Worm (Caenorhabditis elegans): Measurements from ENCODE around the gene mes-2.

mes-2 gene

ce11 chrII:14413709-14414108 is 29.9 kb downstream of the mes-2 start:
- TF ChIP-seq ref-1 (GFP tag; conservative IDR thresholded peaks at IDR 0.05) (no peak), ztf-23 (GFP tag; IDR thresholded peaks at IDR 0.05) (no peak)

DNA sequence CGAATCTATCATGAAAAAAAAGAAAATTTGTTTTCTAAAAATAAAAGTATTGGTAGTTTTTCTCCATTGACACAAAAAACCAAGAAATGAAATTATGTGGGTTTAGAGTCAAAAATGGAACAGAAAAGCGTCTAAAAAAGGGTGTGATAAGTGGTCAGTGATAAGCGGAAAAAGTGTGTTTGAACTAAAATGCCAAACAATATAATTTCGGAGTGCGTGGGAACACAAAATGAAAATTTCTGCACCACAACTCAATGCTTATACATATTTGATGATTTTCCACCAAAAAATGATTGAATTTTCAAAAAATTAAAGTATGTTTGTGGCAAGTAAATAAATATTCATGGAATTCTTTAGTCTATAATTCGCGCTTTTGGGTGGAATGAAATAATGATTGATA is 31.7 kb downstream of the mes-2 start:
- TF ChIP-seq cog-1 (tag; optimal IDR thresholded peaks at IDR 0.05) (no peak), ref-1 (GFP tag; conservative IDR thresholded peaks at IDR 0.05) (no peak), klf-2 (GFP tag; conservative IDR thresholded peaks at IDR 0.05) (no peak), tab-1 (GFP tag; IDR thresholded peaks at IDR 0.05) (no peak), med-1 (GFP tag; optimal IDR thresholded peaks at IDR 0.05; ENCODE audit: insufficient read depth) (no peak), ztf-23 (GFP tag; IDR thresholded peaks at IDR 0.05) (no peak), ztf-29 (GFP tag; IDR thresholded peaks at IDR 0.05) (no peak), flt-1 (GFP tag; IDR thresholded peaks at IDR 0.05) (no peak)

DNA sequence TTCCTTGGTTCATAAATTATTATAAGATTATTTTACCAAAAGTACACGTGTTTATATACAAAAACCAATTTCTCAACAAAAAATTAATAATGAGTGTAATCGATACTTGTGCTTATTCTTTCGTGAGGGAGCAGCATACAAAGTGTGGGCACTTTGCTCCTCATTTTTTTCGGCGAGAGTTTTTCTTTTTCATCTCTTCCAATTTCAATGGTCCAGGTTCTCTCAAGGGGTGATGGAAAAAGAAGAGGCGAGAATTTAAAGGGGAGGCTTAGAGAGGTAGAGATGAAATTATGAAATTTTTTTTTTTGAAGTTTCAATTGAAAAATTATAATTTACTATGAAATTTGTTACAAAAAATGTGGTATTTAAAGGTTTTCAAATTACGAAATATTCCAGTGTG is 33.2 kb downstream of the mes-2 start:
- TF ChIP-seq tab-1 (GFP tag; IDR thresholded peaks at IDR 0.05) (no peak), ztf-23 (GFP tag; IDR thresholded peaks at IDR 0.05) (no peak), flt-1 (GFP tag; IDR thresholded peaks at IDR 0.05) (no peak), ztf-29 (GFP tag; IDR thresholded peaks at IDR 0.05) (no peak), med-1 (GFP tag; optimal IDR thresholded peaks at IDR 0.05; ENCODE audit: insufficient read depth) (no peak), klf-2 (GFP tag; conservative IDR thresholded peaks at IDR 0.05) (no peak)

DNA sequence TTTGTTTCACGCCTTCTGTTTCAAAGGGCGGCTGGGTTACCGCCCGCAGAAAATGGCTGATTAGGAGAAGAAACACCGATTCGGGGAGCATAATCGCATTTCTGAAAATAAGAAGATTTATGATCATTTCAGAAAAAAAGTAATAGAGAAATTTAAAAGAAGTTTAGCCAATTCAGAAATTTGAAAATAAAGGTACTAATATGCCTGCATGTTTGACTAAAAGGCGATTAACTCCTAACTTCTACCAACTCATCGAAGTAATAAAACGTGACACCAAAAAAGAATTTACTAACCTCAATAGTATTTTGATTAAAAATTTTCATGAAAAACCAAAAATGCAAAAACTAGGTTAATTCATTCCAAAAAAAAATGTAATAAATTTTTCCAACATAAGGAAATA is 41.0 kb downstream of the mes-2 start, which contains the start of gene plx-2:
Gene plx-2, minus strand, starts transcription at position 101 of the 400 bp plus-strand sequence.
- TF ChIP-seq ztf-29 (GFP tag; IDR thresholded peaks at IDR 0.05) (no peak), ref-1 (GFP tag; conservative IDR thresholded peaks at IDR 0.05) (no peak), med-1 (GFP tag; optimal IDR thresholded peaks at IDR 0.05; ENCODE audit: insufficient read depth) (no peak), klf-2 (GFP tag; conservative IDR thresholded peaks at IDR 0.05) (no peak), ztf-23 (GFP tag; IDR thresholded peaks at IDR 0.05) (no peak), tab-1 (GFP tag; IDR thresholded peaks at IDR 0.05) (no peak), flt-1 (GFP tag; IDR thresholded peaks at IDR 0.05) (no peak), T22C8.4 (GFP tag; IDR thresholded peaks at IDR 0.05) (no peak), cog-1 (tag; optimal IDR thresholded peaks at IDR 0.05) (no peak)

DNA sequence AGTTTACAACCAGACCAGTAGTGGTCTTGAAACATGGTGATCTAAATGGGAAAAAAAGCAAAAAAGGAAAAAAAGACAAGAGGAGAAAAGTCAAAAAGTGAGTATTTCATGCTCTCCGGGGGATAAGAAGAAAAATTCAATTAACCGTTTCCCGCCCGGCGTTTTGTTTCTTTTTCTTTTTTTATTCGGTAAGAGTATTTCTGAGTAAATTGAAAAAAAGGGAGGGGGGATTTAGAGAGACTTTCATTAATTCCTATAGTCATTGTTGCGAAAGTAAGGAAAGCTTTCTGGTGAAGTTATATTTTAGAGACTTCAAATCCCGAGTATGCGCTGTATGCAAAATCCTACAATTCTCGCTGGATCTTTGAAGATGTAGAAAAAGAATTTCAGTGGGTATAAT is 43.9 kb downstream of the mes-2 start:
- no peak for TF ChIP-seq flt-1 (GFP tag; IDR thresholded peaks at IDR 0.05)
- no peak for TF ChIP-seq ztf-29 (GFP tag; IDR thresholded peaks at IDR 0.05)
- TF ChIP-seq ztf-23 (GFP tag; IDR thresholded peaks at IDR 0.05) = no peak
- no peak for TF ChIP-seq cog-1 (tag; optimal IDR thresholded peaks at IDR 0.05)
- TF ChIP-seq klf-2 (GFP tag; conservative IDR thresholded peaks at IDR 0.05) = no peak
- no peak for TF ChIP-seq ref-1 (GFP tag; conservative IDR thresholded peaks at IDR 0.05)
- no peak for TF ChIP-seq tab-1 (GFP tag; IDR thresholded peaks at IDR 0.05)
- no peak for TF ChIP-seq T22C8.4 (GFP tag; IDR thresholded peaks at IDR 0.05)
- no peak for TF ChIP-seq med-1 (GFP tag; optimal IDR thresholded peaks at IDR 0.05; ENCODE audit: insufficient read depth)

DNA sequence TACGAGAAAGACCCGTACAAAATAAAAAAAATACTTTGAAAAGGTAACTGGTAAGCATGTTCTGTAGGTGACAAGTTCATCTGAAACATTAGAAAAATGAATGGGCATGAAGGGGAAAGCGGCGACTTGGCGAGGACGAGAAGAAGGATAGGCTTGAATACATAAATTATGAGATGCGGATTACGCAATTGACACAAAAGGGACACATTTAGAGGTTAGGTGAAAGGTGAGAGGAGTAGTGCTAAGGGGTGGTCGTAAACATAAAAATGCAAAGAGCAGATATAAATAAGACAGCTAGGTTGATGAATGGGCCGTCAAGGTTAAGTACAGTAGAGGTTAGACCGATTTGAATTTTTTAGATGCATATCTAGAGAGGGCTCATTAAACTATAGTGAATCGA is 45.1 kb downstream of the mes-2 start:
- TF ChIP-seq ztf-29 (GFP tag; IDR thresholded peaks at IDR 0.05) (no peak), klf-2 (GFP tag; conservative IDR thresholded peaks at IDR 0.05) (no peak), ref-1 (GFP tag; conservative IDR thresholded peaks at IDR 0.05) (no peak), T22C8.4 (GFP tag; IDR thresholded peaks at IDR 0.05) (no peak), tab-1 (GFP tag; IDR thresholded peaks at IDR 0.05) (no peak), ztf-23 (GFP tag; IDR thresholded peaks at IDR 0.05) (no peak), cog-1 (tag; optimal IDR thresholded peaks at IDR 0.05) (no peak), med-1 (GFP tag; optimal IDR thresholded peaks at IDR 0.05; ENCODE audit: insufficient read depth) (no peak), flt-1 (GFP tag; IDR thresholded peaks at IDR 0.05) (no peak)

ce11 chrII:14432100-14432499 is 48.3 kb downstream of the mes-2 start:
- TF ChIP-seq ztf-29 (GFP tag; IDR thresholded peaks at IDR 0.05) (no peak), T22C8.4 (GFP tag; IDR thresholded peaks at IDR 0.05) (no peak), ztf-23 (GFP tag; IDR thresholded peaks at IDR 0.05) (no peak), ref-1 (GFP tag; conservative IDR thresholded peaks at IDR 0.05) (no peak), flt-1 (GFP tag; IDR thresholded peaks at IDR 0.05) (no peak), med-1 (GFP tag; optimal IDR thresholded peaks at IDR 0.05; ENCODE audit: insufficient read depth) (no peak), tab-1 (GFP tag; IDR thresholded peaks at IDR 0.05) (no peak), cog-1 (tag; optimal IDR thresholded peaks at IDR 0.05) (no peak), klf-2 (GFP tag; conservative IDR thresholded peaks at IDR 0.05) (no peak)

DNA sequence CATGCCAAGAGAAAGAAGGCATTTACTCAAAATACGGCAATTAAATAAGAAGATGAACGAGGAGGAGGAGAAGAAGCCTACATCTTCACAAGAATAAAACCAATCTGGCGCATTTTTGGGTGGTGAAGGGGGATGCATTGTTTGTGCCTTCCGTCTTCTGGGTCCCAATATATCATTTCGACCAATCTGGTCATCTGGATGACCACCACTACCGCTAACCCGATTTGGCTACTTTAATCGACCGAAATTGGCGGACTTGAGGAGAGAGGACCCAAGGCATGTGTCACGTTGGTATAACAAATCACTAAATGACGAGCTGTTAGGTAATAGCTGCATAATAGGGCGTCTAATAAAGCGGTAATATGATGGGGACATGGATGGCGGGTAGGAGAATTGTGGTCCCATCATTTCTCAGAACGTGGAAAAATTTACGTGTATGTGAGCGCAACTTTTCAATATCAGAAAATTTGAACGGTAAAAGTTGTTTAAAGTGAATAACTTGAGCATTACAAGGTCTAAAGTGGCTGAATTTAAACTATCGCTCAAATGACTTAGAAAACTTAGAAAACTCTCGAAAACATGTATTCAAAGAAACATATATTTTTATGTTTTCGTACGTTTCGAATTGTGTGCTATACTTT is 50.1 kb downstream of the mes-2 start:
- TF ChIP-seq ztf-29 (GFP tag; IDR thresholded peaks at IDR 0.05) = 0 out of 2 replicates have a peak, but pooled peaks have one; percentile 5
- no peak for TF ChIP-seq klf-2 (GFP tag; conservative IDR thresholded peaks at IDR 0.05)
- no peak for TF ChIP-seq ref-1 (GFP tag; conservative IDR thresholded peaks at IDR 0.05)

DNA sequence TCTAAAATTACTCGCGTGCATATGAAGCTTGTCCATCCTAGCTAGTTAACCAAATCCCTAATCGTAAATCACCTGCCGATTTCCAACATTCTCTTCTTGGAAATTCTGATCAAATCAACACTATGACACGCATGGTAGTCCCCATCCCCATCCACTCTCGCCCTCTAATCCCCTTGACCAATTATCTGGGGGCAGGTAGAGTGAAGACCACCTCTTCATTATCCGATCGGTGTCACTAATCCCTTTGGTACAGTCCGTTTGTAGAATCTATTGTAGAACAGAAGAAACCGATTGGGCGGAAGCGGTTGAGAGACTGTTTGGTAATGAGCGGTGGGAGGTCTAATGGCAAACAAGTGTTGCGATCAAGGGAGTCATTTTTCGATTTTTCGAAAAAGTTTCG is 53.3 kb downstream of the mes-2 start:
- TF ChIP-seq T22C8.4 (GFP tag; IDR thresholded peaks at IDR 0.05) (no peak), ztf-23 (GFP tag; IDR thresholded peaks at IDR 0.05) (no peak), klf-2 (GFP tag; conservative IDR thresholded peaks at IDR 0.05) (no peak), med-1 (GFP tag; optimal IDR thresholded peaks at IDR 0.05; ENCODE audit: insufficient read depth) (no peak), tab-1 (GFP tag; IDR thresholded peaks at IDR 0.05) (no peak), ztf-29 (GFP tag; IDR thresholded peaks at IDR 0.05) (no peak), ref-1 (GFP tag; conservative IDR thresholded peaks at IDR 0.05) (no peak), flt-1 (GFP tag; IDR thresholded peaks at IDR 0.05) (no peak), cog-1 (tag; optimal IDR thresholded peaks at IDR 0.05) (no peak)
